Worm (Caenorhabditis elegans): ENCODE results near the gene mua-3.

The mua-3 gene

DNA sequence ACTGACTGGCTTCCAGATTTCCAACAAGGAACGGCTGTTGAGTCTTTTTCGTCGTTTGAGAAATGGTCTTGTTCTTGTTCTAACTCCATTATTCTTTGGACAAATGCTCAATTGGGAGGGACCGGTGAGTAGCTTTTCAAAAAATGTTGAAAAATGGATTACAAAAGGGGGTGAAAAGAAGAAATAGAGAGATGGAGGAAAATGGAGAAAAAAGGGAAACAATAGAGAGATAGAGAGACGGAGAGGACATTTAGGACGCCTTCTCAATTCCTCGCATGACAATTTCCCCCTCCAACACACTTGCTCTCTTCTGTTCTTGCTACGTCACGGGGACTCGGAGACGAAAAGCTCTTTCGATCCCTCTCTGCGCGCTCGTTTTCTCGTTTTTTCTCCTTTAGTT is 7.5 kb upstream of the mua-3 start (continued):
- TF ChIP-seq fos-1 (tag; optimal IDR thresholded peaks at IDR 0.05) (no peak), lin-38 (GFP tag; IDR thresholded peaks at IDR 0.05) (no peak), hlh-30 (tag; optimal IDR thresholded peaks at IDR 0.05; ENCODE audit: insufficient read depth) (peak; percentile 83), attf-4 (tag; optimal IDR thresholded peaks at IDR 0.05) (no peak), ceh-32 (tag; optimal IDR thresholded peaks at IDR 0.05; ENCODE audit: poor library complexity) (no peak), egl-43 (GFP tag; IDR thresholded peaks at IDR 0.05) (no peak), ceh-44 (GFP tag; IDR thresholded peaks at IDR 0.05) (no peak)

DNA sequence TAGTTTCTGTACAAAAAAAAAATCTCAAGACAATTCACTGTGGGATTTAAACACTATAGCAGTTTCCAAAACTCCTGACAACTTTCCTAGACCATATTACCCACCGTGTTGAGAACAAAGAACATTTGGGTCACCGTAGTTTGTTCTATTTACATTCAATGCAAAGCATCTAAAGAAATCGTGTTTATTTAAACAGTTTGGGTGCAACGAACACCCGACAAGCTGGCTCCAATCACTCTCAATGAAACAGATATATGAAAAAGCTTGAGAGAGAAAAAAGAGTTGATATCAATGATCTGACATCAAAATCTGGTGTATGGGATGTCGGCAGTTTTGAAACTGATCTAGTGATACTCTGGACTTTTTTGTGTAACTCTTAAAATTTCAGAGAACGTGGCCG is 5.5 kb upstream of the mua-3 start:
- TF ChIP-seq daf-16 (GFP tag; optimal IDR thresholded peaks at IDR 0.05) = peak in 1 of 2 experiments; percentile 21
- TF ChIP-seq daf-16 (tag; optimal IDR thresholded peaks at IDR 0.05) = no peak
- no peak for TF ChIP-seq pha-4 (GFP tag; IDR thresholded peaks at IDR 0.05)
- TF ChIP-seq pha-4 (tag; optimal IDR thresholded peaks at IDR 0.05) = peak; percentile 2
- TF ChIP-seq D1046.2 (GFP tag; IDR thresholded peaks at IDR 0.05) = no peak
- TF ChIP-seq lsy-2 (tag; optimal IDR thresholded peaks at IDR 0.05) = peak in 1 of 2 experiments; percentile 0

DNA sequence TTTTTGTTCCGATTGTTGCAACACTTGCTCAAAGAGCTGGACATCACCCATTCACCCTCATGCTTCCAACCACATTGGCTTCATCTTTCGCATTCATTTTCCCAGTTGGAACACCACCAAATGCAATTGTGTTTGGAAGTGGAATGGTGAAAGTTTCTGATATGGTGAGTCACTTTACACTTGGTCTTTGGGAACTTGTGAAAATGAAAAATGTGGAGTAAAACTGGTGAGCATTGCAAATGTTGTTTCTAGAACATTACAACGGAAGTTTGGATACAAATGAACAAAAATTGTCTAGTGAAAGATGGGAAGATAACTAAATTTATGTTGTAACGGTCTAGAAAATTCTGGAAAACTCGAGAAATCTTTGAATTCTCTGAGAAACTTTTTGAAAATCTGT is 4.2 kb upstream of the mua-3 start:
- TF ChIP-seq zag-1 (tag; optimal IDR thresholded peaks at IDR 0.05) = no peak
- TF ChIP-seq lin-13 (GFP tag; optimal IDR thresholded peaks at IDR 0.05) = no peak
- no peak for TF ChIP-seq T26A8.4 (GFP tag; IDR thresholded peaks at IDR 0.05)
- no peak for TF ChIP-seq lim-7 (GFP tag; IDR thresholded peaks at IDR 0.05)
- TF ChIP-seq nhr-237 (tag; optimal IDR thresholded peaks at IDR 0.05) = no peak
- TF ChIP-seq hlh-11 (tag; optimal IDR thresholded peaks at IDR 0.05) = no peak
- peak in 1 of 2 experiments; percentile 83 for TF ChIP-seq unc-62 (GFP tag; optimal IDR thresholded peaks at IDR 0.05 in 1 of 2)
- TF ChIP-seq unc-62 (tag; optimal IDR thresholded peaks at IDR 0.05) = no peak
- no peak for TF ChIP-seq php-3 (GFP tag; IDR thresholded peaks at IDR 0.05)
- TF ChIP-seq aha-1 (tag) = peak; percentile 90
- TF ChIP-seq snpc-4 (tag; optimal IDR thresholded peaks at IDR 0.05) = no peak
- TF ChIP-seq fos-1 (tag; optimal IDR thresholded peaks at IDR 0.05) = no peak
- no peak for TF ChIP-seq F49E8.2 (tag; optimal IDR thresholded peaks at IDR 0.05; ENCODE audit: borderline replicate concordance)
- no peak for TF ChIP-seq Y5F2A.4 (GFP tag; optimal IDR thresholded peaks at IDR 0.05)

DNA sequence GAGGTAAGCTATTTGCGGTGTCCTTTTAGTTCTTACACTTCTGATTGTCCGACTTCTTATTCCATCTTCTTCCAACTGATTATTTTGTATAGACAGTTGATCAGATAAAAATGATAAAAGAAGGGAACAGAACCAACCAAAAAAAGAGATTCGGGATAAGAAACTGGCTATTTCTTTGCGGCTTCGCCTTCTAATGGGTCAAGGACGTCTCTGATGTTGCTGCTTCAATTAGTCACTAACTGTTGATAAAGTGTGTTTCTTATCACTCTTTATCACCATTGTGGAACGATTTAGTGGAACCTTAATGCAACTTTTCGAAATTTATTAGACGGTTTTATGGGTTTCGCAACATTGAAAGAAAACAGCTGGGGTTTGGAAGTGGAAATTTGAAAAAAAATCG is 9.8 kb downstream of the mua-3 start:
- no peak for TF ChIP-seq set-16 (GFP tag; IDR thresholded peaks at IDR 0.05)
- TF ChIP-seq ZK337.2 (GFP tag; IDR thresholded peaks at IDR 0.05) = 0 out of 2 replicates have a peak, but pooled peaks have one; percentile 34
- peak; percentile 38 for TF ChIP-seq nhr-28 (tag; optimal IDR thresholded peaks at IDR 0.05)
- no peak for TF ChIP-seq ZK546.5 (tag; optimal IDR thresholded peaks at IDR 0.05)
- no peak for TF ChIP-seq Y75B8A.6 (GFP tag; IDR thresholded peaks at IDR 0.05)
- peak; percentile 58 for TF ChIP-seq mxl-3 (GFP tag; optimal IDR thresholded peaks at IDR 0.05)

DNA sequence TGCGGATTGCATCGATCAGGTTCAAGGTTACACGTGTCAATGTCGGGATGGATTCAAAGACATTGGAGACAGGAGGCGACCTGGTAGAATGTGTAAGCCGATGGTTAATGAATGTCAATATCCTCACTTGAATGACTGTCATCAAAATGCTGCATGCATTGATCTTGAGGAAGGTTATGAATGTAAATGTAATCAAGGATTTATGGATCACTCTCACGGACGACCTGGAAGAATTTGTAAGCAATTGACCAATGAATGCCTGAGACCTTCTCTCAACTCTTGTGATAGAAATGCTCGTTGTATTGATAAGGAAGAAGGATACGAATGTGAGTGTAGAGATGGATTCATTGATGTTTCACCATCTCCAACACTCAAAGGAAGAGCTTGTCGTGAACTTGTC is 17.5 kb downstream of the mua-3 start:
- TF ChIP-seq lin-38 (GFP tag; IDR thresholded peaks at IDR 0.05) = no peak
- no peak for TF ChIP-seq lin-15B (tag; optimal IDR thresholded peaks at IDR 0.05)
- no peak for TF ChIP-seq F44E2.7 (GFP tag; IDR thresholded peaks at IDR 0.05)
- TF ChIP-seq unc-62 (GFP tag; optimal IDR thresholded peaks at IDR 0.05 in 1 of 2) = peak in 1 of 2 experiments; percentile 99
- TF ChIP-seq unc-62 (tag; optimal IDR thresholded peaks at IDR 0.05) = no peak

DNA sequence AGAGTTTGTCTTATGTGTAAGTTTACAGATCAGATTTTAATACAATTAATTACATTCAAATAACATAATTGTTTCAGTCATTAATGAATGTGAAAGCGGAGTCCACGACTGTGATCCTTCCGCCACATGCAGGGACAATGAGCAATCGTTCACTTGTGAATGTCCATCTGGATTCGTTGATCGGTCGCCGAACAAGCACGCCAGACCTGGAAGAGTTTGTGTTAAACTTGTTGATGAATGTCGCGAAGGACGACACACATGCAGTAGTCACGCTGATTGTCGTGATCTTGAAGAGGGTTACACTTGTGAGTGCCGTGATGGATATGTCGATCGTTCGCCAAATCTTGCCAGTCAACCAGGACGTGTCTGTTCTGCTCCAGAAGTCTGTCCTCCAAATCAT is 18.1 kb downstream of the mua-3 start:
- TF ChIP-seq nhr-77 (tag; optimal IDR thresholded peaks at IDR 0.05) (no peak), unc-62 (GFP tag; optimal IDR thresholded peaks at IDR 0.05 in 1 of 2) (peak in 1 of 2 experiments; percentile 19), unc-62 (tag; optimal IDR thresholded peaks at IDR 0.05) (no peak), aha-1 (tag) (peak; percentile 95), T20F7.1 (GFP tag; optimal IDR thresholded peaks at IDR 0.05) (no peak)
